Worm (Caenorhabditis elegans) whole organism, young adult: Measurements from ENCODE around the gene Y38A10A.11.

Source experiments
- B0019.2 ChIP-seq: fragments of 200-800 bp; sonication (Bioruptor generic); conservative IDR thresholded peaks from 2 replicates; pipeline ENCODE4 v1.3.6; 2022; ENCODE audit warnings: missing genetic modification reagents, missing genetic modification characterization, missing compliant biosample characterization
- B0035.1 ChIP-seq: sonication (generic microtip); optimal IDR thresholded peaks from 2 replicates; lab custom pipeline; 2016; ENCODE audit warnings: missing genetic modification characterization, mild to moderate bottlenecking, missing compliant biosample characterization, missing genotype, missing genetic modification reagents
- F22D6.2 ChIP-seq: sonication (generic microtip); optimal IDR thresholded peaks from 2 replicates; lab custom pipeline; 2016; ENCODE audit warnings: mild to moderate bottlenecking, missing genetic modification characterization, missing compliant biosample characterization
- F37B4.10 ChIP-seq: fragments of 200-800 bp; sonication (Bioruptor generic); IDR thresholded peaks from 2 replicates; pipeline ENCODE4 v1.3.6; 2022; ENCODE audit warnings: missing genetic modification characterization, missing compliant biosample characterization
- Y95B8A.8 ChIP-seq: fragments of 200-800 bp; sonication (Bioruptor generic); IDR thresholded peaks from 2 replicates; pipeline ENCODE4 v1.3.6; 2022; ENCODE audit warnings: missing genetic modification reagents, missing genetic modification characterization, missing compliant biosample characterization
- ama-1 ChIP-seq, 3 experiments: fragments of 150-350 bp in 1 of 3; sonication (generic microtip) in 2 of 3; optimal IDR thresholded peaks; 2 replicates each; lab custom pipeline; 2014 to 2018; ENCODE audit warnings: missing biosample characterization in 2 of 3, missing genetic modification characterization in 2 of 3, missing genetic modification reagents in 2 of 3
- atf-7 ChIP-seq: sonication (generic microtip); optimal IDR thresholded peaks from 2 replicates; lab custom pipeline; 2017; ENCODE audit warnings: mild to moderate bottlenecking, missing genetic modification characterization, missing compliant biosample characterization
- attf-6 ChIP-seq: fragments of 200-800 bp; sonication (Bioruptor generic); IDR thresholded peaks from 2 replicates; pipeline ENCODE4 v1.3.6; 2022; ENCODE audit warnings: missing genetic modification reagents, missing genetic modification characterization, missing compliant biosample characterization
- bed-1 ChIP-seq: fragments of 200-800 bp; sonication (Bioruptor generic); IDR thresholded peaks from 2 replicates; pipeline ENCODE4 v1.3.6; 2022; ENCODE audit warnings: missing genetic modification reagents, missing genetic modification characterization, missing compliant biosample characterization
- bed-2 ChIP-seq: fragments of 200-800 bp; sonication (Bioruptor generic); IDR thresholded peaks from 2 replicates; pipeline ENCODE4 v1.3.6; 2022; ENCODE audit warnings: missing genetic modification reagents, missing genetic modification characterization, missing compliant biosample characterization
- ccch-3 ChIP-seq: fragments of 200-800 bp; sonication (Bioruptor generic); optimal IDR thresholded peaks from 2 replicates; lab custom pipeline; 2018; ENCODE audit warnings: mild to moderate bottlenecking, missing genetic modification characterization, missing compliant biosample characterization
- ceh-100 ChIP-seq: fragments of 200-800 bp; sonication (Bioruptor generic); IDR thresholded peaks from 2 replicates; pipeline ENCODE4 v1.3.6; 2022; ENCODE audit warnings: missing genetic modification reagents, missing genetic modification characterization, missing compliant biosample characterization
- egl-18 ChIP-seq: fragments of 200-800 bp; sonication (Bioruptor generic); IDR thresholded peaks from 2 replicates; pipeline ENCODE4 v1.3.6; 2022; ENCODE audit warnings: missing genetic modification reagents, missing genetic modification characterization, missing compliant biosample characterization
- egl-44 ChIP-seq: fragments of 200-800 bp; sonication (Bioruptor generic); IDR thresholded peaks from 2 replicates; pipeline ENCODE4 v1.3.6; 2022; ENCODE audit warnings: missing genetic modification reagents, missing genetic modification characterization, missing compliant biosample characterization
- egrh-3 ChIP-seq: fragments of 200-800 bp; sonication (Bioruptor generic); IDR thresholded peaks from 2 replicates; pipeline ENCODE4 v1.3.6; 2022; ENCODE audit warnings: missing genetic modification reagents, missing genetic modification characterization, missing compliant biosample characterization
- him-1 ChIP-seq: sonication (generic microtip); optimal IDR thresholded peaks from 2 replicates; lab custom pipeline; 2016; ENCODE audit warnings: missing genotype, missing genetic modification reagents, missing genetic modification characterization, missing compliant biosample characterization
- hmg-20 ChIP-seq: fragments of 200-800 bp; sonication (Bioruptor generic); IDR thresholded peaks from 2 replicates; pipeline ENCODE4 v1.3.6; 2022; ENCODE audit warnings: missing genetic modification reagents, missing genetic modification characterization, missing compliant biosample characterization
- hsf-1 ChIP-seq: fragments of 200-800 bp; sonication (Bioruptor generic); IDR thresholded peaks from 2 replicates; pipeline ENCODE4 v1.3.6; 2022; ENCODE audit warnings: missing genetic modification reagents, missing genetic modification characterization, missing compliant biosample characterization
- let-607 ChIP-seq, 2 experiments: fragments of 200-800 bp in 1 of 2; sonication (Bioruptor generic) in 1 of 2; sonication (generic microtip) in 1 of 2; optimal IDR thresholded peaks; 2 replicates each; lab custom pipeline; 2016 to 2018; ENCODE audit warnings: mild to moderate bottlenecking in 2 of 2, missing compliant biosample characterization in 2 of 2, missing genetic modification characterization in 2 of 2, moderate library complexity in 2 of 2, missing genotype in 1 of 2
- lin-35 ChIP-seq, 3 experiments: fragments of 150-350 bp in 2 of 3; sonication (generic microtip) in 1 of 3; optimal IDR thresholded peaks; 2 replicates each; lab custom pipeline; 2014 to 2018; ENCODE audit warnings: missing biosample characterization in 3 of 3, missing genetic modification characterization in 3 of 3, missing genetic modification reagents in 3 of 3
- lin-40 ChIP-seq: sonication (generic microtip); optimal IDR thresholded peaks from 2 replicates; lab custom pipeline; 2016; ENCODE audit warnings: missing genetic modification characterization, mild to moderate bottlenecking, missing compliant biosample characterization, missing genotype, missing genetic modification reagents
- lir-1 ChIP-seq: fragments of 200-800 bp; sonication (Bioruptor generic); conservative IDR thresholded peaks from 2 replicates; pipeline ENCODE4 v1.3.6; 2022; ENCODE audit warnings: missing genetic modification reagents, missing genetic modification characterization, missing compliant biosample characterization
- lsy-27 ChIP-seq: sonication (generic microtip); optimal IDR thresholded peaks from 2 replicates; lab custom pipeline; 2017; ENCODE audit warnings: missing genetic modification characterization, mild to moderate bottlenecking, missing compliant biosample characterization, antibody characterized with exemption, missing genotype, borderline replicate concordance; ENCODE audit not compliant: insufficient read depth
- madf-10 ChIP-seq: sonication (generic microtip); optimal IDR thresholded peaks from 2 replicates; lab custom pipeline; 2016; ENCODE audit warnings: mild to moderate bottlenecking, missing genetic modification characterization, missing compliant biosample characterization
- madf-3 ChIP-seq: fragments of 200-800 bp; sonication (Bioruptor generic); IDR thresholded peaks from 2 replicates; pipeline ENCODE4 v1.3.6; 2022; ENCODE audit warnings: missing genetic modification reagents, missing genetic modification characterization, missing compliant biosample characterization
- mcd-1 ChIP-seq: fragments of 200-800 bp; sonication (Bioruptor generic); IDR thresholded peaks from 2 replicates; pipeline ENCODE4 v1.3.6; 2022; ENCODE audit warnings: missing genetic modification reagents, missing genetic modification characterization, missing compliant biosample characterization
- nfya-1 ChIP-seq: sonication (generic microtip); optimal IDR thresholded peaks from 2 replicates; lab custom pipeline; 2017; ENCODE audit warnings: antibody characterized with exemption, missing compliant biosample characterization, missing genetic modification characterization, borderline replicate concordance; ENCODE audit not compliant: insufficient read depth
- nhr-80 ChIP-seq: sonication (generic microtip); optimal IDR thresholded peaks from 2 replicates; lab custom pipeline; 2016; ENCODE audit warnings: missing genetic modification characterization, missing compliant biosample characterization
- pbrm-1 ChIP-seq: fragments of 200-800 bp; sonication (Bioruptor generic); IDR thresholded peaks from 2 replicates; pipeline ENCODE4 v1.3.6; 2022; ENCODE audit warnings: missing genetic modification reagents, missing genetic modification characterization, missing compliant biosample characterization
- rcor-1 ChIP-seq: fragments of 200-800 bp; sonication (Bioruptor generic); IDR thresholded peaks from 2 replicates; pipeline ENCODE4 v1.3.6; 2022; ENCODE audit warnings: missing genetic modification reagents, missing genetic modification characterization, missing compliant biosample characterization
- rec-8 ChIP-seq, 2 experiments: sonication (generic microtip); optimal IDR thresholded peaks; 2 replicates each; lab custom pipeline; 2016; ENCODE audit warnings: mild to moderate bottlenecking in 2 of 2, missing genetic modification characterization in 2 of 2, missing genetic modification reagents in 2 of 2, missing genotype in 2 of 2, missing biosample characterization in 1 of 2, missing compliant biosample characterization in 1 of 2, moderate library complexity in 1 of 2
- rpc-1 ChIP-seq, 2 experiments: fragments of 150-350 bp in 1 of 2; sonication (generic microtip) in 1 of 2; optimal IDR thresholded peaks; 2 replicates each; lab custom pipeline; 2014 to 2018; ENCODE audit warnings: missing biosample characterization in 1 of 2, missing genetic modification characterization in 1 of 2, missing genetic modification reagents in 1 of 2, missing genotype in 1 of 2
- somi-1 ChIP-seq: fragments of 200-800 bp; sonication (Bioruptor generic); optimal IDR thresholded peaks from 2 replicates; lab custom pipeline; 2018; ENCODE audit warnings: mild to moderate bottlenecking, missing genetic modification characterization, missing compliant biosample characterization
- tbp1 ChIP-seq: fragments of 200-800 bp; sonication (Bioruptor generic); optimal IDR thresholded peaks from 2 replicates; lab custom pipeline; 2018; ENCODE audit warnings: mild to moderate bottlenecking, missing genetic modification characterization, missing compliant biosample characterization
- tlf-1 ChIP-seq: fragments of 200-800 bp; sonication (Bioruptor generic); optimal IDR thresholded peaks from 2 replicates; lab custom pipeline; 2018; ENCODE audit warnings: mild to moderate bottlenecking, missing genetic modification characterization, missing compliant biosample characterization
- unc-130 ChIP-seq: sonication (generic microtip); optimal IDR thresholded peaks from 2 replicates; lab custom pipeline; 2016; ENCODE audit warnings: missing genetic modification reagents, missing genetic modification characterization, missing compliant biosample characterization
- unc-62 ChIP-seq: fragments of 150-350 bp; optimal IDR thresholded peaks from 2 replicates; lab custom pipeline; 2014; ENCODE audit warnings: missing biosample characterization, missing genetic modification reagents, missing genetic modification characterization
- xnd-1 ChIP-seq: sonication (generic microtip); optimal IDR thresholded peaks from 2 replicates; lab custom pipeline; 2016; ENCODE audit warnings: missing genotype, missing genetic modification reagents, missing genetic modification characterization, missing compliant biosample characterization
- ztf-18 ChIP-seq: sonication (generic microtip); optimal IDR thresholded peaks from 2 replicates; lab custom pipeline; 2016; ENCODE audit warnings: missing genotype, mild to moderate bottlenecking, missing genetic modification characterization, missing compliant biosample characterization
- ztf-22 ChIP-seq: fragments of 200-800 bp; sonication (Bioruptor generic); optimal IDR thresholded peaks from 2 replicates; lab custom pipeline; 2018; ENCODE audit warnings: mild to moderate bottlenecking, missing genetic modification characterization, moderate library complexity, missing compliant biosample characterization
- ztf-28 ChIP-seq: fragments of 200-800 bp; sonication (Bioruptor generic); IDR thresholded peaks from 2 replicates; pipeline ENCODE4 v1.3.6; 2022; ENCODE audit warnings: missing genetic modification reagents, missing genetic modification characterization, missing compliant biosample characterization
- ztf-3 ChIP-seq: fragments of 200-800 bp; sonication (Bioruptor generic); optimal IDR thresholded peaks from 2 replicates; lab custom pipeline; 2018; ENCODE audit warnings: mild to moderate bottlenecking, missing genetic modification characterization, missing compliant biosample characterization
- ztf-6 ChIP-seq: fragments of 200-800 bp; sonication (Bioruptor generic); IDR thresholded peaks from 2 replicates; pipeline ENCODE4 v1.3.6; 2022; ENCODE audit warnings: missing genetic modification reagents, missing genetic modification characterization, missing compliant biosample characterization

Y38A10A.11 gene

DNA sequence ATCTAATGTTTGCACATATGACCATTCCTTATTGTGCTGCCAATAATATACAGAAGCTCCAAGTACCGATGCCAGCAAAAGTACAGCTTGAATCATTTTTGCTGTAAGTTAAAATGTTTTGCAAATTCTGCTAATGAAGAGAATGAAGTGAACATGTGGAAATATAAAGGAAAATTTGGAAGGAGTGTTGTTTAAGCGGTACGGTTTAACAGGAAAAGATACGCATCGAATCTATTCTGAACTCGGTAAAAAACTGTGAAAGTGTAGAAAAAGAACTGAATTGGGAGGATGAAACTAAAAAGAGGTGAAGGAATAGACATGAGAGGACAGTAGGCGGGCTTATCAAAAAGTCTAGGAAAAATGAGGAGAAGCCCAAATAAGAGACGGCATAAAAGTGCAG lies 40.0 kb downstream of the Y38A10A.11 start, which contains the start of gene Y38A10A.2:
Y38A10A.2 (minus strand) TSS at position 101 of the 400 bp plus-strand sequence.
- TF ChIP-seq egl-18 (GFP tag; lab: Robert Waterston, UW) (no peak), egrh-3 (GFP tag; lab: Robert Waterston, UW) (no peak), mcd-1 (GFP tag; lab: Robert Waterston, UW) (no peak), ccch-3 (GFP tag; lab: Kevin White, UChicago) (no peak), tlf-1 (GFP tag; lab: Kevin White, UChicago) (no peak), F22D6.2 (tag; lab: Kevin White, UChicago) (no peak), F37B4.10 (no peak), let-607 (tag; optimal IDR thresholded peaks at IDR 0.05; lab: Kevin White, UChicago) (no peak), attf-6 (GFP tag; lab: Robert Waterston, UW) (no peak), madf-3 (GFP tag; lab: Robert Waterston, UW) (no peak), madf-10 (no peak), ztf-3 (GFP tag; lab: Kevin White, UChicago) (no peak)
- TF ChIP-seq, all 124 proteins: peak for 0

DNA sequence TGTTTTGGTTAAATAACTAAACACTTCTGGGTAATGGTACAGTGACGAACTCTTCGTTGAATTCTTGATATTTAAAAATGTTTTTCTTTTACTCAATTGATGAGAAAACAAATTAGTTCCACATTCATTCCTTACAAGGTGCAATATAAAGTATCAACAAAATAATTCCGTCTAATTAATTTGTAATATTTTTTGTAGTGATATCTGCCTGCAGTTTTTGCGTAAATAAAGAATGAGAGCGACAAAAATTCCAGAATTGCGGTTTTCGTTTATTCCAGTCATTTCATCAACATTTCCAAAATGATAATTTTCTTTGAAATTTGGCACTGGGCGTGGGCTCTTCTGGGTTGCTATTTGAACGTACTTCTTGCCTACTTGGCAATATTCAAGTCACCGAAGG lies 48.0 kb downstream of the Y38A10A.11 start, which contains the start of gene srd-20:
srd-20 (plus strand) TSS at position 301 of the 400 bp plus-strand sequence.
- TF ChIP-seq ama-1 (optimal IDR thresholded peaks at IDR 0.05; lab: Kevin White, UChicago), result no peak
- TF ChIP-seq ama-1 (GFP tag; optimal IDR thresholded peaks at IDR 0.05; lab: Kevin White, UChicago), result no peak
- no peak for TF ChIP-seq bed-2 (GFP tag; lab: Robert Waterston, UW)
- no peak for TF ChIP-seq B0035.1
- no peak for TF ChIP-seq ztf-22 (GFP tag; lab: Kevin White, UChicago)
- no peak for TF ChIP-seq lsy-27
- no peak for TF ChIP-seq ztf-6 (GFP tag; lab: Robert Waterston, UW)
- TF ChIP-seq hsf-1 (GFP tag; lab: Robert Waterston, UW), result no peak
- TF ChIP-seq, all 124 proteins: peak for 0

DNA sequence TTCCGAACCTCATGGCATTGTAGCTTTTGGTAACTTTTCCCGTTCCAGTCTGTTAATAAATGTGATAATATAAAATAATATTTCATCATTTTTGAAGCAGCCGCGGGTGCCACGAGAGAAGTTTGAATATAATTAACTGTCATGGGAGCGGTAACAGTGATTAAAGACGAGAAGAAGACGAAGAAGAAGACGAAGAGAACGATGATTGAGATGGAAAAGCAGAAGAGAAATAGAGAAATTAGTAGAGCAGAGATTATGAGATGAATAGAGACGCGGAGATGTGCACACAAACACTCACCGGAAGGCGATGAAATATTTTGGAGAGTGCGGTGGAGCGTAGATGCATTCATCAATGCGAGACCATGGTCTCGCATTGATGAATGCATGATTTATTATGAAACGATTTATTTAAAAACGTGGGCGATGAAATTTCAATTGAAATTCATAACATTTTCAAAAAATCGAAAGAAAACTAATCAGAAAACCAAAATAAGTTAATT lies 50.1 kb downstream of the Y38A10A.11 start, which contains the start of gene seip-1:
seip-1 (minus strand) TSS at position 51 of the 500 bp plus-strand sequence.
- TF ChIP-seq B0035.1, result no peak
- TF ChIP-seq pbrm-1, result peak; percentile 55; the same call in 1 of the 2 replicates
- no peak for TF ChIP-seq rpc-1 (optimal IDR thresholded peaks at IDR 0.05; lab: Kevin White, UChicago)
- TF ChIP-seq rpc-1 (tag; optimal IDR thresholded peaks at IDR 0.05; lab: Kevin White, UChicago), result no peak
- no peak; the same call in 1 of the 2 replicates for TF ChIP-seq ceh-100
- no peak for TF ChIP-seq bed-2 (GFP tag; lab: Robert Waterston, UW)
- peak; percentile 62 for TF ChIP-seq rcor-1 (GFP tag; lab: Robert Waterston, UW)
- no peak for TF ChIP-seq lin-40
- TF ChIP-seq him-1 (tag; lab: Kevin White, UChicago), result no peak
- TF ChIP-seq rec-8 (tag; optimal IDR thresholded peaks at IDR 0.05; lab: Kevin White, UChicago), result no peak
- 0 out of 2 replicates have a peak, but pooled peaks have one; percentile 16 for TF ChIP-seq lir-1 (GFP tag; lab: Robert Waterston, UW)
- 0 out of 2 replicates have a peak, but pooled peaks have one; percentile 57 for TF ChIP-seq Y95B8A.8 (GFP tag; lab: Robert Waterston, UW)
- no peak for TF ChIP-seq attf-6 (GFP tag; lab: Robert Waterston, UW)
- TF ChIP-seq let-607 (tag; optimal IDR thresholded peaks at IDR 0.05; lab: Kevin White, UChicago), result no peak
- TF ChIP-seq ztf-28 (GFP tag; lab: Robert Waterston, UW), result no peak
- TF ChIP-seq hmg-20 (GFP tag; lab: Robert Waterston, UW), result no peak
- no peak for TF ChIP-seq B0019.2 (GFP tag; lab: Robert Waterston, UW)
- peak; percentile 24 for TF ChIP-seq madf-10
- no peak for TF ChIP-seq bed-1 (GFP tag; lab: Robert Waterston, UW)
- peak; percentile 95 for TF ChIP-seq mcd-1 (GFP tag; lab: Robert Waterston, UW)
- TF ChIP-seq ztf-18 (tag; lab: Kevin White, UChicago), result peak; percentile 36
- TF ChIP-seq tbp1 (GFP tag; lab: Kevin White, UChicago), result no peak
- peak; percentile 94 for TF ChIP-seq nhr-80 (tag; lab: Kevin White, UChicago)
- 0 out of 2 replicates have a peak, but pooled peaks have one; percentile 38 for TF ChIP-seq egl-44 (GFP tag; lab: Robert Waterston, UW)
- TF ChIP-seq lin-35 (GFP tag; optimal IDR thresholded peaks at IDR 0.05; lab: Kevin White, UChicago), result no peak
- TF ChIP-seq somi-1 (GFP tag; lab: Kevin White, UChicago), result no peak
- peak; percentile 65 for TF ChIP-seq unc-62 (GFP tag; lab: Kevin White, UChicago)
- no peak for TF ChIP-seq atf-7 (tag; lab: Kevin White, UChicago)
- no peak for TF ChIP-seq unc-130
- TF ChIP-seq nfya-1 (tag; lab: Kevin White, UChicago), result no peak
- TF ChIP-seq xnd-1 (tag; lab: Kevin White, UChicago), result no peak
